Worm (Caenorhabditis elegans) whole organism, L3 larva: ENCODE measurements around the gene lact-1.

Experiments
- ama-1 ChIP-seq: fragments of 150-350 bp; optimal IDR thresholded peaks from 2 replicates; lab custom pipeline; 2018
- ceh-16 ChIP-seq: sonication (generic microtip); optimal IDR thresholded peaks from 2 replicates; lab custom pipeline; 2017; ENCODE audit warnings: missing biosample characterization, missing genetic modification characterization
- egl-5 ChIP-seq: fragments of 150-350 bp; optimal IDR thresholded peaks from 2 replicates; lab custom pipeline; 2017; ENCODE audit warnings: missing biosample characterization, missing genetic modification reagents, missing genetic modification characterization, inconsistent platforms
- elt-1 ChIP-seq: fragments of 150-350 bp; optimal IDR thresholded peaks from 2 replicates; lab custom pipeline; 2014; ENCODE audit warnings: missing biosample characterization, missing genetic modification characterization
- elt-2 ChIP-seq: sonication (generic microtip); optimal IDR thresholded peaks from 2 replicates; lab custom pipeline; 2016; ENCODE audit warnings: missing genetic modification reagents, mild to moderate bottlenecking, missing genetic modification characterization, missing compliant biosample characterization
- fos-1 ChIP-seq: fragments of 150-350 bp; optimal IDR thresholded peaks from 2 replicates; lab custom pipeline; 2014; ENCODE audit warnings: missing biosample characterization, missing genetic modification characterization
- nhr-237 ChIP-seq: fragments of 150-350 bp; optimal IDR thresholded peaks from 2 replicates; lab custom pipeline; 2014; ENCODE audit warnings: missing biosample characterization, missing genetic modification characterization
- nhr-28 ChIP-seq: fragments of 150-350 bp; optimal IDR thresholded peaks from 2 replicates; lab custom pipeline; 2014; ENCODE audit warnings: missing biosample characterization, missing genetic modification characterization
- nhr-77 ChIP-seq: fragments of 150-350 bp; optimal IDR thresholded peaks from 2 replicates; lab custom pipeline; 2014; ENCODE audit warnings: missing biosample characterization, missing genetic modification characterization
- skn-1 ChIP-seq: fragments of 150-350 bp; optimal IDR thresholded peaks from 2 replicates; lab custom pipeline; 2014; ENCODE audit warnings: missing biosample characterization, missing genetic modification characterization
- snpc-4 ChIP-seq: fragments of 150-350 bp; optimal IDR thresholded peaks from 2 replicates; lab custom pipeline; 2014; ENCODE audit warnings: missing biosample characterization, missing genetic modification characterization
- unc-39 ChIP-seq: sonication (generic microtip); optimal IDR thresholded peaks from 4 replicates; lab custom pipeline; 2017; ENCODE audit warnings: missing biosample characterization, missing genetic modification characterization
- unc-62 ChIP-seq: fragments of 150-350 bp; sonication (generic microtip); optimal IDR thresholded peaks from 4 replicates; lab custom pipeline; 2014; ENCODE audit warnings: missing biosample characterization, missing genetic modification reagents, missing genetic modification characterization

ce11 chrX:7279671-7280389 is 19.7 kb upstream of the lact-1 start, which contains the start of gene unc-10:
- TF ChIP-seq nhr-77 (tag; lab: Kevin White, UChicago) (no peak), nhr-237 (no peak), snpc-4 (tag; lab: Kevin White, UChicago) (no peak), ama-1 (lab: Kevin White, UChicago) (no peak), ceh-16 (no peak), elt-2 (tag; lab: Kevin White, UChicago) (no peak), skn-1 (tag; lab: Kevin White, UChicago) (no peak), unc-62 (no peak), elt-1 (tag; lab: Kevin White, UChicago) (no peak), fos-1 (tag; lab: Kevin White, UChicago) (no peak), egl-5 (tag; lab: Kevin White, UChicago) (no peak), nhr-28 (tag; lab: Kevin White, UChicago) (no peak), unc-39 (no peak)
